Worm (Caenorhabditis elegans) whole organism, young adult: Measurements from ENCODE around the gene ent-2.

Source experiments
- ama-1 ChIP-seq, 3 experiments: fragments of 150-350 bp in 1 of 3; sonication (generic microtip) in 2 of 3; optimal IDR thresholded peaks; 2 replicates each; lab custom pipeline; 2014 to 2018; ENCODE audit warnings: missing biosample characterization in 2 of 3, missing genetic modification characterization in 2 of 3, missing genetic modification reagents in 2 of 3
- bed-2 ChIP-seq: fragments of 200-800 bp; sonication (Bioruptor generic); IDR thresholded peaks from 2 replicates; pipeline ENCODE4 v1.3.6; 2022; ENCODE audit warnings: missing genetic modification reagents, missing genetic modification characterization, missing compliant biosample characterization
- ccch-3 ChIP-seq: fragments of 200-800 bp; sonication (Bioruptor generic); optimal IDR thresholded peaks from 2 replicates; lab custom pipeline; 2018; ENCODE audit warnings: mild to moderate bottlenecking, missing genetic modification characterization, missing compliant biosample characterization
- gei-17 ChIP-seq: fragments of 200-800 bp; sonication (Bioruptor generic); optimal IDR thresholded peaks from 2 replicates; lab custom pipeline; 2018; ENCODE audit warnings: mild to moderate bottlenecking, missing genetic modification characterization, missing compliant biosample characterization
- hrde-1 ChIP-seq: sonication (generic microtip); optimal IDR thresholded peaks from 2 replicates; lab custom pipeline; 2016; ENCODE audit warnings: missing genetic modification characterization, mild to moderate bottlenecking, missing compliant biosample characterization, moderate library complexity, missing genotype, missing genetic modification reagents, borderline replicate concordance
- lin-54 ChIP-seq: fragments of 200-800 bp; sonication (Bioruptor generic); optimal IDR thresholded peaks from 2 replicates; lab custom pipeline; 2018; ENCODE audit warnings: mild to moderate bottlenecking, missing genetic modification characterization, missing compliant biosample characterization
- pha-4 ChIP-seq: fragments of 150-350 bp; sonication (generic microtip); optimal IDR thresholded peaks from 2 replicates; lab custom pipeline; 2014; ENCODE audit warnings: missing biosample characterization, missing genetic modification reagents, missing genetic modification characterization
- unc-130 ChIP-seq: sonication (generic microtip); optimal IDR thresholded peaks from 2 replicates; lab custom pipeline; 2016; ENCODE audit warnings: missing genetic modification reagents, missing genetic modification characterization, missing compliant biosample characterization
- unc-62 ChIP-seq: fragments of 150-350 bp; optimal IDR thresholded peaks from 2 replicates; lab custom pipeline; 2014; ENCODE audit warnings: missing biosample characterization, missing genetic modification reagents, missing genetic modification characterization
- ztf-3 ChIP-seq: fragments of 200-800 bp; sonication (Bioruptor generic); optimal IDR thresholded peaks from 2 replicates; lab custom pipeline; 2018; ENCODE audit warnings: mild to moderate bottlenecking, missing genetic modification characterization, missing compliant biosample characterization

DNA sequence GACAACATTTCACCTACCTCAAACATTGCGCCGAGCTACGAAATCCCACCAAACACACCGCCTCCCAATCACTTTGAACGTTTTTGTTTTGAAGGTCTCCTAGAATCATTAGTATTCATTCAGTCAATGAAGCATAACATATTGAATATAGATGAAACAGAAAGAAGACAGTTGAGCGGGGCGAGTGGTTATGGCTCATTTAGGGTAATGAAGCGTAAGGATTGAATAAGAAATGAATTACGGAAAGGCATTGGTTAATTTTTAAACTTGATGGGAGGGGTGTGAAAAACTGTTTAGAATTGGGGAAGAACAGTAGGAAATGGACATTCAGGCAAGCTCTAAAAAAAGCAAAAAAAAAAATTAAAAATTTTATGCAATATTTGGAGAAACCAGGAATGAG is 43.0 kb upstream of the ent-2 start, which contains the start of gene lron-3:
- TF ChIP-seq unc-130 (GFP tag; lab: Kevin White, UChicago) (no peak), hrde-1 (tag; lab: Kevin White, UChicago) (no peak), gei-17 (GFP tag; lab: Kevin White, UChicago) (no peak), ztf-3 (GFP tag; lab: Kevin White, UChicago) (no peak), bed-2 (GFP tag; lab: Robert Waterston, UW) (no peak), pha-4 (no peak), lin-54 (GFP tag; lab: Kevin White, UChicago) (no peak), ama-1 (optimal IDR thresholded peaks at IDR 0.05; lab: Kevin White, UChicago) (no peak), ama-1 (GFP tag; optimal IDR thresholded peaks at IDR 0.05; lab: Kevin White, UChicago) (no peak), ccch-3 (no peak), unc-62 (GFP tag; lab: Kevin White, UChicago) (no peak)
